Worm (Caenorhabditis elegans) whole organism, L2 larva: ENCODE measurements around the gene F31E8.5.

Experiments used
- C34F6.9 ChIP-seq: fragments of 150-350 bp; optimal IDR thresholded peaks from 2 replicates; lab custom pipeline; 2014; ENCODE audit warnings: missing biosample characterization, missing genetic modification characterization
- F13H6.1 ChIP-seq: sonication (generic microtip); optimal IDR thresholded peaks from 2 replicates; lab custom pipeline; 2016; ENCODE audit warnings: missing genetic modification characterization, missing compliant biosample characterization
- R02D3.7 ChIP-seq: fragments of 150-350 bp; optimal IDR thresholded peaks from 2 replicates; lab custom pipeline; 2014; ENCODE audit warnings: missing biosample characterization, missing genetic modification characterization
- Y55F3AM.14 ChIP-seq: fragments of 200-800 bp; sonication (Bioruptor generic); optimal IDR thresholded peaks from 2 replicates; lab custom pipeline; 2018; ENCODE audit warnings: mild to moderate bottlenecking, missing genetic modification characterization, missing compliant biosample characterization
- ZK546.5 ChIP-seq: sonication (generic microtip); optimal IDR thresholded peaks from 2 replicates; lab custom pipeline; 2017; ENCODE audit warnings: missing biosample characterization, missing genetic modification characterization
- alr-1 ChIP-seq: fragments of 150-350 bp; optimal IDR thresholded peaks from 2 replicates; lab custom pipeline; 2014; ENCODE audit warnings: missing biosample characterization, missing genetic modification characterization
- aly-2 ChIP-seq: fragments of 150-350 bp; optimal IDR thresholded peaks from 2 replicates; lab custom pipeline; 2014; ENCODE audit warnings: missing biosample characterization, missing genetic modification characterization
- ama-1 ChIP-seq: fragments of 150-350 bp; optimal IDR thresholded peaks from 2 replicates; lab custom pipeline; 2018; ENCODE audit warnings: inconsistent platforms
- blmp-1 ChIP-seq: sonication (generic microtip); optimal IDR thresholded peaks from 2 replicates; lab custom pipeline; 2017; ENCODE audit warnings: missing genetic modification characterization, mild to moderate bottlenecking, missing compliant biosample characterization, antibody characterized with exemption, moderate library complexity; ENCODE audit not compliant: insufficient read depth
- ceh-16 ChIP-seq: fragments of 150-350 bp; optimal IDR thresholded peaks from 2 replicates; lab custom pipeline; 2014; ENCODE audit warnings: missing biosample characterization, missing genetic modification characterization
- ceh-82 ChIP-seq: fragments of 150-350 bp; optimal IDR thresholded peaks from 2 replicates; lab custom pipeline; 2014; ENCODE audit warnings: missing biosample characterization, missing genetic modification characterization
- crh-2 ChIP-seq: sonication (generic microtip); optimal IDR thresholded peaks from 2 replicates; lab custom pipeline; 2017; ENCODE audit warnings: missing biosample characterization, missing genetic modification characterization
- dmd-4 ChIP-seq: sonication (generic microtip); optimal IDR thresholded peaks from 2 replicates; lab custom pipeline; 2017; ENCODE audit warnings: missing biosample characterization, missing genetic modification characterization
- egl-27 ChIP-seq: sonication (generic microtip); optimal IDR thresholded peaks from 3 replicates; lab custom pipeline; 2017; ENCODE audit warnings: missing biosample characterization, missing genetic modification reagents, missing genetic modification characterization
- elt-3 ChIP-seq: sonication (generic microtip); optimal IDR thresholded peaks from 2 replicates; lab custom pipeline; 2017; ENCODE audit warnings: missing biosample characterization, missing genetic modification characterization
- fos-1 ChIP-seq: fragments of 150-350 bp; optimal IDR thresholded peaks from 2 replicates; lab custom pipeline; 2014; ENCODE audit warnings: missing biosample characterization, missing genetic modification characterization
- gmeb-1 ChIP-seq: fragments of 150-350 bp; optimal IDR thresholded peaks from 2 replicates; lab custom pipeline; 2014; ENCODE audit warnings: missing biosample characterization, missing genetic modification characterization
- lin-11 ChIP-seq: fragments of 150-350 bp; sonication (generic microtip); optimal IDR thresholded peaks from 2 replicates; lab custom pipeline; 2014; ENCODE audit warnings: missing biosample characterization, missing genetic modification characterization, inconsistent platforms, mixed read lengths
- lin-13 ChIP-seq: fragments of 150-350 bp; optimal IDR thresholded peaks from 2 replicates; lab custom pipeline; 2014; ENCODE audit warnings: missing biosample characterization, missing genetic modification reagents, missing genetic modification characterization
- lin-39 ChIP-seq: fragments of 150-350 bp; optimal IDR thresholded peaks from 2 replicates; lab custom pipeline; 2014; ENCODE audit warnings: missing biosample characterization, missing genetic modification reagents, missing genetic modification characterization
- lsy-2 ChIP-seq, 2 experiments: fragments of 150-350 bp in 1 of 2; sonication (generic microtip) in 1 of 2; optimal IDR thresholded peaks; 2 replicates each; lab custom pipeline; 2014 to 2017; ENCODE audit warnings: missing biosample characterization in 2 of 2, missing genetic modification characterization in 2 of 2
- mab-5 ChIP-seq: fragments of 150-350 bp; optimal IDR thresholded peaks from 2 replicates; lab custom pipeline; 2014; ENCODE audit warnings: missing biosample characterization, missing genetic modification characterization
- mbf-1 ChIP-seq: sonication (generic microtip); optimal IDR thresholded peaks from 2 replicates; lab custom pipeline; 2017; ENCODE audit warnings: missing biosample characterization, missing genetic modification characterization
- mdl-1 ChIP-seq, 2 experiments: fragments of 150-350 bp in 1 of 2; sonication (generic microtip) in 1 of 2; optimal IDR thresholded peaks; 2 replicates each; lab custom pipeline; 2017; ENCODE audit warnings: missing biosample characterization in 2 of 2, missing genetic modification characterization in 2 of 2
- nhr-11 ChIP-seq: fragments of 150-350 bp; optimal IDR thresholded peaks from 2 replicates; lab custom pipeline; 2014; ENCODE audit warnings: missing biosample characterization, missing genetic modification characterization
- nhr-12 ChIP-seq: fragments of 150-350 bp; optimal IDR thresholded peaks from 2 replicates; lab custom pipeline; 2014; ENCODE audit warnings: missing biosample characterization, missing genetic modification characterization
- nhr-129 ChIP-seq: fragments of 150-350 bp; optimal IDR thresholded peaks from 2 replicates; lab custom pipeline; 2014; ENCODE audit warnings: missing biosample characterization, missing genetic modification characterization
- nhr-21 ChIP-seq: fragments of 150-350 bp; optimal IDR thresholded peaks from 2 replicates; lab custom pipeline; 2014; ENCODE audit warnings: missing biosample characterization, missing genetic modification characterization
- nhr-23 ChIP-seq: fragments of 150-350 bp; optimal IDR thresholded peaks from 2 replicates; lab custom pipeline; 2014; ENCODE audit warnings: missing biosample characterization, missing genetic modification reagents, missing genetic modification characterization
- nhr-237 ChIP-seq: fragments of 150-350 bp; optimal IDR thresholded peaks from 2 replicates; lab custom pipeline; 2014; ENCODE audit warnings: missing biosample characterization, missing genetic modification characterization
- nhr-25 ChIP-seq: fragments of 150-350 bp; sonication (generic microtip); optimal IDR thresholded peaks from 3 replicates; lab custom pipeline; 2014; ENCODE audit warnings: missing biosample characterization, missing genetic modification characterization
- nhr-6 ChIP-seq: fragments of 150-350 bp; optimal IDR thresholded peaks from 2 replicates; lab custom pipeline; 2014; ENCODE audit warnings: missing biosample characterization, missing genetic modification characterization
- nhr-77 ChIP-seq: fragments of 150-350 bp; optimal IDR thresholded peaks from 2 replicates; lab custom pipeline; 2014; ENCODE audit warnings: missing biosample characterization, missing genetic modification characterization
- peb-1 ChIP-seq: fragments of 150-350 bp; optimal IDR thresholded peaks from 2 replicates; lab custom pipeline; 2014; ENCODE audit warnings: missing biosample characterization, missing genetic modification characterization
- sem-4 ChIP-seq: fragments of 150-350 bp; optimal IDR thresholded peaks from 2 replicates; lab custom pipeline; 2014; ENCODE audit warnings: missing biosample characterization, missing genetic modification reagents, missing genetic modification characterization
- skn-1 ChIP-seq: sonication (generic microtip); optimal IDR thresholded peaks from 2 replicates; lab custom pipeline; 2017; ENCODE audit warnings: missing biosample characterization, missing genetic modification characterization
- sma-3 ChIP-seq: sonication (generic microtip); optimal IDR thresholded peaks from 2 replicates; lab custom pipeline; 2016; ENCODE audit warnings: missing genetic modification reagents, missing genetic modification characterization, missing compliant biosample characterization
- sma-9 ChIP-seq, 2 experiments: fragments of 150-350 bp in 1 of 2; sonication (generic microtip) in 1 of 2; optimal IDR thresholded peaks; 2 replicates each; lab custom pipeline; 2014 to 2016; ENCODE audit warnings: missing genetic modification characterization in 2 of 2, mild to moderate bottlenecking in 1 of 2, missing biosample characterization in 1 of 2, missing compliant biosample characterization in 1 of 2, missing genetic modification reagents in 1 of 2, moderate library complexity in 1 of 2
- snpc-4 ChIP-seq: fragments of 150-350 bp; optimal IDR thresholded peaks from 2 replicates; lab custom pipeline; 2014; ENCODE audit warnings: missing biosample characterization, missing genetic modification characterization
- unc-39 ChIP-seq: fragments of 150-350 bp; optimal IDR thresholded peaks from 2 replicates; lab custom pipeline; 2014; ENCODE audit warnings: missing biosample characterization, missing genetic modification characterization
- unc-55 ChIP-seq: fragments of 150-350 bp; sonication (generic microtip); optimal IDR thresholded peaks from 3 replicates; lab custom pipeline; 2014; ENCODE audit warnings: missing biosample characterization, missing genetic modification reagents, missing genetic modification characterization
- unc-62 ChIP-seq: fragments of 150-350 bp; optimal IDR thresholded peaks from 2 replicates; lab custom pipeline; 2014; ENCODE audit warnings: missing biosample characterization, missing genetic modification reagents, missing genetic modification characterization
- zag-1 ChIP-seq: fragments of 150-350 bp; optimal IDR thresholded peaks from 2 replicates; lab custom pipeline; 2014; ENCODE audit warnings: missing biosample characterization, missing genetic modification characterization
- ztf-1 ChIP-seq: fragments of 200-800 bp; sonication (Bioruptor generic); conservative IDR thresholded peaks from 2 replicates; pipeline ENCODE4 v1.3.6; 2022; ENCODE audit warnings: missing genetic modification characterization, missing compliant biosample characterization
- ztf-4 ChIP-seq: fragments of 150-350 bp; optimal IDR thresholded peaks from 2 replicates; lab custom pipeline; 2014; ENCODE audit warnings: missing biosample characterization, missing genetic modification characterization

Gene F31E8.5

DNA sequence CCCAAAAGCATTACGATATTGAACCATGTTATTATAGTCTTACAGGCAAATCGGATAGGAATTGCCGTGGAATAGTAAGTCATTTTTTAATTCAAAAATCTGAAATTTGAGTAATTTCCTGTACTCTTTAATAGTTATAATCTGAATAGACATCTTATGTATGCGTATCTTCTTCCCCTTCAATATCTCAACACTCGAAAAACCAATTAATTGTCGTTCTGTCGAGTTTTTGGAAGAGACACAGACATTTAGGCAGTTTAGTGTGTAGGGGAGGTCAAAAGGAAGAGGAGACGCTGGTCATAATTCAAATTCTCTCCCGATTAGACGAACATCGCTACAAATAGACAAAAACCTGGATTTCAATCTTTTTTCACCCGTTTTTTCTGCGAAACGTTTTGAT is 28.4 kb upstream of the F31E8.5 start:
- TF ChIP-seq ZK546.5 (tag; lab: Kevin White, UChicago) (no peak), ceh-82 (tag; lab: Kevin White, UChicago) (no peak), sma-3 (peak; percentile 19), lsy-2 (tag; optimal IDR thresholded peaks at IDR 0.05; lab: Kevin White, UChicago) (peak in 1 of 2 experiments; percentile 53), fos-1 (tag; lab: Kevin White, UChicago) (peak; percentile 76), egl-27 (peak; percentile 96), ztf-1 (no peak), unc-55 (peak; percentile 46), C34F6.9 (tag; lab: Kevin White, UChicago) (peak; percentile 61), ceh-16 (tag; lab: Kevin White, UChicago) (peak; percentile 93), peb-1 (tag; lab: Kevin White, UChicago) (no peak), sem-4 (tag; lab: Kevin White, UChicago) (peak; percentile 88), gmeb-1 (no peak), aly-2 (tag; lab: Kevin White, UChicago) (no peak), mdl-1 (tag; optimal IDR thresholded peaks at IDR 0.05; lab: Kevin White, UChicago) (no peak), crh-2 (tag; lab: Kevin White, UChicago) (peak; percentile 47), sma-9 (GFP tag; optimal IDR thresholded peaks at IDR 0.05; lab: Kevin White, UChicago) (peak; percentile 87), sma-9 (tag; optimal IDR thresholded peaks at IDR 0.05; lab: Kevin White, UChicago) (no peak), R02D3.7 (tag; lab: Kevin White, UChicago) (no peak), nhr-21 (tag; lab: Kevin White, UChicago) (peak; percentile 23), nhr-12 (tag; lab: Kevin White, UChicago) (no peak), unc-62 (GFP tag; lab: Kevin White, UChicago) (peak; percentile 31), blmp-1 (tag; lab: Kevin White, UChicago) (peak; percentile 20), ztf-4 (tag; lab: Kevin White, UChicago) (no peak), Y55F3AM.14 (GFP tag; lab: Kevin White, UChicago) (no peak), lin-11 (tag; lab: Kevin White, UChicago) (no peak), nhr-237 (no peak), nhr-6 (tag; lab: Kevin White, UChicago) (peak; percentile 58), nhr-129 (tag; lab: Kevin White, UChicago) (peak; percentile 55), mab-5 (tag; lab: Kevin White, UChicago) (peak; percentile 87), snpc-4 (tag; lab: Kevin White, UChicago) (no peak), lin-13 (GFP tag; lab: Kevin White, UChicago) (peak; percentile 56), nhr-11 (tag; lab: Kevin White, UChicago) (no peak), nhr-25 (peak; percentile 80), alr-1 (tag; lab: Kevin White, UChicago) (no peak)

DNA sequence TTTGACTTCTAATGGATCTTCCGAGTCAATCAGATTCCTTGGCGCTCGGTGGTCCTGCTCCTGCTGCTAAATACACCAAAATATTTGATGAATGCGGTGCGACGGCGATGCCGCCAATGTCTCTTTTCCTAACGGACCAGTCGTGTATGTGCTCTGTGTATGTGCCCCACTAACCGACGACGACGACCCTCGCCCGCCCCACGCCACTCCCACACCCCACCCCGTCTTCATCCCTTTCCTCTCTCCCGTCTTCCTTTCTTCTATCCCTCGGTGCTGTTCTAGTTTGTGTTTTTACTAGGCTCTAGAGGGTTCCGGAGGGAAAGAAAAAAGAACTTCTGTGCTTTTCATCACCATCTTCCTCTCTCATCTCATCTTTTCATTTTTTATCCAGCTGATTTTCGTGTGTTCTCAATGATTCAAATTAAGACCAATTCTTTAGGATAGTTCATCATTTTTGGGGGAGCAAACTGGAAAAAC is 27.6 kb upstream of the F31E8.5 start, which contains the start of gene egl-27:
egl-27 (plus strand) TSS at position 427 of the 477 bp plus-strand sequence.
- TF ChIP-seq unc-39 (tag; lab: Kevin White, UChicago) (no peak), zag-1 (tag; lab: Kevin White, UChicago) (no peak), mab-5 (tag; lab: Kevin White, UChicago) (no peak), crh-2 (tag; lab: Kevin White, UChicago) (no peak), ceh-82 (tag; lab: Kevin White, UChicago) (no peak), dmd-4 (no peak)

DNA sequence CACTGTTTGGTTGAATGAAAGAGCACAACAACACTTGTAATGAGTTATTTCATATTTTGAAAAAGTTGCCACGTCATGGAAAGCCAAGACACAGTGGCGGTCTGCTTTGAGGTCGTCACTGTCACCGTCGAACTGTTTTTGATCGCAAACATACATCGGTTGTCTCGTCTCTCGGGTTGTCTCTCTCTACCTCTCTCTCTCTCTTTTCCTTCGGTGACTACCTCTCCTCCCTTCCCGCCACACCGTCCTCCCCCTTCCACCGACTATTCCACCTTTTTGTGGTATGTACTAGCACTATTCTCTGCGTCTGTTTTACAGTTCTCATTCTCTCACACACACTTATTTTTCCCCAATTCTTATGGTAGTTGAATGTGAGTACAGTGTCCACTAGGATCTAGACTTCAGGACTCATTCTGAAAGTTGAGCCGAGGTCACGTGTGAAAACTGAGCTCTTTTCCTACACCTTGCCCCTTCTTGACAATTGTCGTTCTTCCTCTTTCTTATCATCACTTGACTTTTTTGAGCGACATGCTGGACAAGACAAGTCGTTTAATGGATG is 26.8 kb upstream of the F31E8.5 start:
- no peak for TF ChIP-seq gmeb-1
- no peak for TF ChIP-seq mdl-1 (tag; optimal IDR thresholded peaks at IDR 0.05; lab: Kevin White, UChicago)
- no peak for TF ChIP-seq nhr-12 (tag; lab: Kevin White, UChicago)
- TF ChIP-seq sem-4 (tag; lab: Kevin White, UChicago), result no peak
- no peak for TF ChIP-seq dmd-4
- peak; percentile 17 for TF ChIP-seq sma-3
- TF ChIP-seq nhr-129 (tag; lab: Kevin White, UChicago), result peak; percentile 74
- TF ChIP-seq unc-39 (tag; lab: Kevin White, UChicago), result no peak
- TF ChIP-seq mbf-1 (tag; lab: Kevin White, UChicago), result no peak
- TF ChIP-seq lin-13 (GFP tag; lab: Kevin White, UChicago), result no peak
- peak; percentile 62 for TF ChIP-seq F13H6.1 (tag; lab: Kevin White, UChicago)
- TF ChIP-seq fos-1 (tag; lab: Kevin White, UChicago), result peak; percentile 32
- TF ChIP-seq crh-2 (tag; lab: Kevin White, UChicago), result peak; percentile 75
- no peak for TF ChIP-seq zag-1 (tag; lab: Kevin White, UChicago)
- TF ChIP-seq nhr-25, result peak; percentile 55
- TF ChIP-seq ZK546.5 (tag; lab: Kevin White, UChicago), result no peak
- TF ChIP-seq nhr-21 (tag; lab: Kevin White, UChicago), result no peak
- TF ChIP-seq ama-1 (lab: Kevin White, UChicago), result no peak
- TF ChIP-seq unc-55, result no peak
- TF ChIP-seq lin-39 (tag; lab: Kevin White, UChicago), result no peak
- TF ChIP-seq peb-1 (tag; lab: Kevin White, UChicago), result no peak
- no peak for TF ChIP-seq nhr-77 (tag; lab: Kevin White, UChicago)
- peak; percentile 44 for TF ChIP-seq blmp-1 (tag; lab: Kevin White, UChicago)
- TF ChIP-seq lin-11 (tag; lab: Kevin White, UChicago), result no peak
- TF ChIP-seq nhr-23 (tag; lab: Kevin White, UChicago), result no peak
- TF ChIP-seq snpc-4 (tag; lab: Kevin White, UChicago), result no peak
- no peak for TF ChIP-seq alr-1 (tag; lab: Kevin White, UChicago)
- no peak for TF ChIP-seq ztf-1
- no peak for TF ChIP-seq skn-1 (tag; lab: Kevin White, UChicago)
- no peak for TF ChIP-seq elt-3
- no peak for TF ChIP-seq mab-5 (tag; lab: Kevin White, UChicago)
- no peak for TF ChIP-seq ceh-82 (tag; lab: Kevin White, UChicago)
- peak; percentile 5 for TF ChIP-seq C34F6.9 (tag; lab: Kevin White, UChicago)
